Worm (Caenorhabditis elegans) whole organism, dauer: ENCODE measurements around the gene nspb-4.
"Not testable (repeated sequence)": the region's sequence is repeated elsewhere in the genome, so short reads cannot be mapped to it uniquely, and the experiment has no call there.

ENCODE experiments used
- unc-62 ChIP-seq: sonication (generic microtip); optimal IDR thresholded peaks from 2 replicates; lab custom pipeline; 2017; ENCODE audit warnings: missing biosample characterization, missing genetic modification reagents, missing genetic modification characterization

The nspb-4 gene

DNA sequence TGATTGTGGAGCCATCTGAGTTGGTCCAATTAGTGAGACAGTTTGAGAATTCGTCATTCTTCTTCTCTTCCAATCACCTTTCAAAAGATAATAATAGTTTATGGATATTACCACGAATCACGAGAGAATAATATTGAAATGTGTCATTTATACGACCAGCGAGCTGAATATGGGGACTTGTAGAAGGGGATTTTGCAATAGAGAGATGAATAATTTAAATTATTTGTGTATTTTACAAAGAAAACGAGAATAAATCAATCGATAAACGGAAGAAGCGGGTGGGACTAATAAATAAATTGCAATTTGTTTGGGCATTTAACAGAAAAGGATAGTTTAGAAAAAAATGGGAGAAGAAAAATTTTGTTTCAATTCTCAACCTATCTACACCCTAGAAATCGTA lies 15.4 kb upstream of the nspb-4 start, which contains the start of gene odr-8:
odr-8 (minus strand) TSS at position 101 of the 400 bp plus-strand sequence.
- no peak for TF ChIP-seq unc-62 (GFP tag; lab: Kevin White, UChicago)

DNA sequence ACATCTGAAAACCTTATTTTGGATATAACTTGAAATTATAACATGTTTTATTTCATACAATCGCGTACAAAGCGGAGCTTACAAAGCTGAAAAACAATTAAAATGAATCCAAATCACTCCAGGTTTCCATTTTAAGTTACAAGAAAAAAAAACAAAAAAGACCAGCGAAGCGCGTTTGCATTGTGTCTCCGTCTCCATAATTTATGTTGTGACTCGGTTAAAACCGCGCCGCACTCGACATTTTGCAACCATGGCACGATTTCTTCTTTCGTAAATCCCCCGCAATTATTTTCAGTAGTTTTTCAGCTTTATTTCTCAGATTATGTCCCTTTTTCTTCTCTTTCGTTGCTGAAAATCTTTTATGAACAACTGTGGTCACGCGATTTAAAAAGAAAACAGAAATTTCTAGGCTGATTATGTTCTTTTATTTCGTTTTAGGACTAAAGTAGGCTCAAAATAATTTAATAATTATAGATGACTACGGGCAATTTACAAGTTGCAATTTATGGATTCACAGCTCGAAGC lies 12.6 kb upstream of the nspb-4 start, which contains the start of the genes F38A5.2 and dnj-11:
F38A5.2 (minus strand) TSS at position 4 of the 525 bp plus-strand sequence.
dnj-11 (plus strand) TSS at position 475 of the 525 bp plus-strand sequence.
- TF ChIP-seq unc-62 (GFP tag; lab: Kevin White, UChicago): no peak

DNA sequence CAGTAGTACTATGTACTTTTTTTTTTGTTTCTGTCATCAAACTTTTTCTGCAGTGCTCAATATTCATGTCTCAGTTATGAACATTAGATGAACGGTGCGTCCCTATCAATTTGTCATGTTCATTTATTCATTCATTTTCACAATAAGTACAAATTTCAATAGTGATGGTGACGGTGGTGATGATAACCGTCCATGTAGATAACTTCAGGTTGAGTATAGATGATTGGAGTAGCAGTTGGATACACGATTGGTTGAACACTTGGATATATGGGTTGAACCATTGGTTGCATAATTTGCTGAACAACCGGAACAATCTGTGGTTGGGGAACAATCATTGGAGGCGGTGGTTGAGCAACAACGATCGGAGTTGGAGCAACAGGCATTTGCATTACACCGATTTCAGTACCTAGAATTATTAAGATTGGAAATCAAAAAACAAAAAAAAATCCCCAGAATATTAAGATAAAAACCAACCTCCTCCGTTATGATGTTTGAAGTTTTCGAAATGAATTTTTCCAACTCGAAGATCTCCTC lies 9.9 kb upstream of the nspb-4 start:
- TF ChIP-seq unc-62 (GFP tag; lab: Kevin White, UChicago): no peak

DNA sequence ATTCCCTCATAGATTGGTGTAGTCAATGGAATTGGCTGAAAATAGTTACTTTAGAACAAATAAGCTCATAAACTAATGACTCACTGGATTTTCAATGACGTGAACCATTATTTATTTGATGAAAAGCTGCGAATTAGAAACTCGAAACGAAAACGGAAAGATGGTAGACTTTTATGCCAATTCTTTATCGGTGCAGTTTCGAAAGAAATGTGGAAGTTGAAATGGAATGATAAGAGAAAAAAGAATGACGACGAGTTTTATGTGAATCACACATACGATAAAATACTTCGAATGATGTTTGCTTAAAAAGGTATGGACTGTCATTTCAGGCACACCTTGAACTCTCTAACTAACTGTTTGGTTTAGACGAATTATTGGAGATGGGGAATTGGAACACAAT lies 8.0 kb upstream of the nspb-4 start, which contains the start of the genes lec-11 and irld-7:
lec-11 (minus strand) TSS at position 126 of the 400 bp plus-strand sequence.
irld-7 (plus strand) TSS at position 332 of the 400 bp plus-strand sequence.
- no peak for TF ChIP-seq unc-62 (GFP tag; lab: Kevin White, UChicago)

DNA sequence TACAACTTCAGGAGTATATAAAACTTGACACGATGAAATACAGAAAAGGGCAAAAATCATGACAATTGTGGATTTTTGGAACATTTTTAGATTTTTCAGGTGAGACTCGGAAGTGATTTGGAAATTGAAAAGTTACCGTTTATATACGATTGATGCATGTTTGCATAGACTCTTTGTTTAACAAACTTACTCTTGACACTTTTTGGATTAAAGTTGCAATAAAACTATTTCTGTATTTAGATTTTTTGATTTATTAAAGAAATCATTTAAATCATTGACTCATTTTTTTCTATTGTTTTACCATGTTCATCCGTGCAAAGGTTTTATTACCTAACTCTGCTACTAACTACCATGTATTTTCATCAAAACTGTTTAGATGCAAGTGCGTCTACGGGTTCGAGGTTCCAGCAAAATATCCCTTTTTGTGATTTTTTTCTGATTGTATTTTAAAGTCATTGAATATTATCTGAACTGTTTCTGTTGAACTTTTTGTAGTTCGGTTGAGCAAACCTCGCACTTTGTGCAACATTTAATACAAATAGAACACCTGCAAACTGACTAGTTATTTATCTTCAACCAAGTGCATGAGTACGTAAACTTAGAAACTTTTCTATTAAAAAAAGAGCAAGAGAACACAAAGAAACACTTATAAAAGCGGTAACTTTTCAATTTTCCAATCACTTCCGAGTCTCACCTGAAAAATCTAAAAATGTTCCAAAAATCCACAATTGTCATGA lies 6.8 kb upstream of the nspb-4 start, which contains the start of the genes nspb-1 and nspb-2:
nspb-1 (minus strand) TSS at position 101 of the 737 bp plus-strand sequence.
nspb-2 (plus strand) TSS at position 687 of the 737 bp plus-strand sequence.
- TF ChIP-seq unc-62 (GFP tag; lab: Kevin White, UChicago): not testable (repeated sequence)

DNA sequence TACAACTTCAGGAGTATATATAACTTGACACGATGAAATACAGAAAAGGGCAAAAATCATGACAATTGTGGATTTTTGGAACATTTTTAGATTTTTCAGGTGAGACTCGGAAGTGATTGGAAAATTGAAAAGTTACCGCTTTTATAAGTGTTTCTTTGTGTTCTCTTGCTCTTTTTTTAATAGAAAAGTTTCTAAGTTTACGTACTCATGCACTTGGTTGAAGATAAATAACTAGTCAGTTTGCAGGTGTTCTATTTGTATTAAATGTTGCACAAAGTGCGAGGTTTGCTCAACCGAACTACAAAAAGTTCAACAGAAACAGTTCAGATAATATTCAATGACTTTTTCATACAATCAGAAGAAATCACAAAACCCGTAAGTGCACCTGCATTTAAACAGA lies 3.1 kb upstream of the nspb-4 start, which contains the start of gene nspb-3:
nspb-3 (minus strand) TSS at position 101 of the 400 bp plus-strand sequence.
- TF ChIP-seq unc-62 (GFP tag; lab: Kevin White, UChicago): not testable (repeated sequence)

DNA sequence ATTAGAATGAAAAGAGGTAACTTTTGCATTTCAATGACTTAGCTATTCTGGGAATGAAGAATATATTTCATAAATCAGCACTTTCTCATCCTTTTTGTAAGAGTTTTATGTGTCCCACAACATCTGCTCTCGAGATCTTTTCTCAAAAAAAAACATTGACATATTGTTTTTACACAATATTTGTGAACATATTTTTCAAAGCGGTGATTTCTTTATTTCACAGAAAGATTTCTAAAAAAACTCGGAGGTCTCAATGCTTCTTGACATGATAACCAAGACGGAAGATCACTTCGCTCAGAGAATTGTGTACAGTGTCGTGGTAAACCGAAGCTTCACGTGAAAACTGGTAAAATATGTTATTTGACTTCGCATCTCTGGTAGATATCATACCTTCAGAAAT lies 2.1 kb upstream of the nspb-4 start, which contains the start of gene F38A5.22:
F38A5.22 (minus strand) TSS at position 29 of the 400 bp plus-strand sequence.
- TF ChIP-seq unc-62 (GFP tag; lab: Kevin White, UChicago): no peak

DNA sequence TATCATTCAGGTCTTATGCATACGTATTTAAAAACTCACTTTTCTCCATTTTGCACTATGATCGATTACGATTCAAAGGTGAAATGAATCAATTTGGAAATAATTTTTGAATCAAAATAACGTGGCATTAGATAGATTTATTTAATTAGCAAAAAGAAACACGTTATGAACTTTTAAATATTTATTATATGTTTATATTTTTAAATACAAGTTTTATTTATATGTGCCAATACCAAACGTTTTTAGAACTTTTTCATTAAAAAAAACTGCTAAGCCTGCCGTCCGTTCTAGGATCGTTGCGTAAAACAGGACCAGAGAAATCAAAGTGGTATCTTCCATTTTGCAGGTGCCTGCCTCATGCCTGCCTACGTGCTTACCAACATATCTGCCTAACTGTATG lies 720 bp upstream of the nspb-4 start, which contains the start of gene F38A5.6:
F38A5.6 (minus strand) TSS at position 101 of the 400 bp plus-strand sequence.
- no peak for TF ChIP-seq unc-62 (GFP tag; lab: Kevin White, UChicago)

DNA sequence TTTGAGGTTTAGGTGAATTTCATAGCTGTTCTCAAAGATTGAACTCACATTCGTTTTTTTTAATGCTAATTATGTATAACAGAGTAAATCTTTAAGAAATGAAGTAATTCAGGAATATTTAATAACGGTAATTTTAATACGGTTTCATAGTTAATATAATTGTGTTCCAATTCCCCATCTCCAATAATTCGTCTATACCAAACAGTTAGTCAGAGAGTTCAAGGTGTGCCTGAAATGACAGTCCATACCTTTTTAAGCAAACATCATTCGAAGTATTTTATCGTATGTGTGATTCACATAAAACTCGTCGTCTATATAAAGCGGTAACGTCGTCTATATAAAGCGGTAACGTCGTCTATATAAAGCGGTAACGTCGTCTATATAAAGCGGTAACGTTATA lies 722 bp downstream of the nspb-4 start, which contains the start of gene nspb-5:
nspb-5 (plus strand) TSS at position 301 of the 400 bp plus-strand sequence.
- not testable (repeated sequence) for TF ChIP-seq unc-62 (GFP tag; lab: Kevin White, UChicago)

DNA sequence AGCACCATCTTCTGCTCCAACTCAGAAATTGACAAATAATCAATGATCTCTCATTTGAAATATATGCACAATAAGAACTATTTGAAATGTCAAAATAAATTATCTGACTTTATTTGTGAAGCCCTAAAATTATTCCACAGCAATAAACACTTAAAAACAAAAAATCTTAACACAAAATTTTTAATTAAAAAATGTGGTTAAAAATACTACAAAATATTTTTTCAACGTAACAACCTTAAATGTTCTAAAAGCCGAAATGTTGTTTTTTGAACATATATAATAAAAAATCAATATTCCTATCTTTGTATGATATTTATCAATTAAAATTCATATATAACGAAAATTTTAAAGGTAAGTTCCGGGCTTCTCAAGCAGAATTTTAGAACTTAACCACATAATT lies 1.4 kb downstream of the nspb-4 start, which contains the start of gene F38A5.8:
F38A5.8 (plus strand) TSS at position 301 of the 400 bp plus-strand sequence.
- no peak for TF ChIP-seq unc-62 (GFP tag; lab: Kevin White, UChicago)

DNA sequence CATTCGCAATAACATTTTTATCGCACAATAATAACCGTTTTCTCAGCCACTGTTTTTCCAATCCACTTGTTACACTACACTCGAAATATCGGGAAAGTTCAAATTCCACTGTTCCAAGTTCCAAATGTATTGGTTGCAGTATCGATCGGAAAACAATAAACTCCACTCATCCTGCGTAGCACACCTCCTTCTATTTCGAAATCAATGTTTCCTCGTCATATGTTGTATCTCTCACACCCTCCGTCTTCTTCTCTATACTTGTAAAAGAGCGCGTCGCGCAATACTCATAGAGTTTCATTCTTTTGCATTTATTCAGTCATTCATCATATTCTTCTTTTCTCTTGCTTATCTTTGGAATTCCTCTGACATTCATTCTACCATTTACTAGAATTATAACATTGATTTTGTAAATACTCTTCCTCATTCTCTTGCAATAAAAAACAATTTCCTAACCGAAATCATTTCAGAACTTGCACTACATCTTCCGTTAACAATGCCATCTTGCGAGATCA lies 3.3 kb downstream of the nspb-4 start, which contains the start of gene sup-36:
sup-36 (plus strand) TSS at position 462 of the 512 bp plus-strand sequence.
- no peak for TF ChIP-seq unc-62 (GFP tag; lab: Kevin White, UChicago)

DNA sequence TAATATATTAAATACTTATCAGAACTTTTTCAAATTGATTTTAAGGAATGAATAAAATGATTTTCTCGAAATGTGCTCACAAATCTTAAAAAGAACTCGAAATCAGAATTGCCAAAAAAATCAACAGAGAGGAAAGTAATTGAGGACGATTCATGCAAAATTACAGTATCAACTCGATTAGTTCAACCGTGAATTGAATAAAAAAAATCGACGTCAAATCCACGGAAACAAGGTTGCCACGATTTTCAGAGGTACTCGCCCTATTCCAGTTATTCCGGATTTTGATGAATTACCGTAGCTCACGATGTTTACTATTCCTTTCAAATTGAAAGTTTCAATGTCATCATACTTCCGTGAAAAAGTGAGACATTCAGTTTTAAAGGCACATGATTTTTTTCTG lies 4.4 kb downstream of the nspb-4 start, which contains the start of gene F15B10.3:
F15B10.3 (plus strand) TSS at position 301 of the 400 bp plus-strand sequence.
- no peak for TF ChIP-seq unc-62 (GFP tag; lab: Kevin White, UChicago)

DNA sequence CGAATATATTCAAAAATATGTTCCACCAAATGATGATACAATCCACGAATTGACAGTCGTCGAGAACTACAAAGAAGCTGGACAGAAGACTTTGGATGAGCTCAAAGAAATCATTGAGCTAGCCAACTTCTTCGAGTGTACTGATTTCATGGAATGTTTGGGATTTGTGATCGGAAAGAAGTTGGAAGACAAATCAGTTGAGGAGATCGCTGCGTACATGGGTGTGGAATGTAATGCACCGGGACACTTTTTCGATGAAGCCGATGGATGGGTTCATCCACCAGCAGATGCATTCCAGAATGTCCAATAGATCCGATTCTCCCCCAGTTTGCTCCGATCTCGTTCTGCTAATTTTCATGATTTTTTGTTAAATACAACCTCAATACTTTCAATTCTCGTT lies 5.5 kb downstream of the nspb-4 start:
- TF ChIP-seq unc-62 (GFP tag; lab: Kevin White, UChicago): no peak

DNA sequence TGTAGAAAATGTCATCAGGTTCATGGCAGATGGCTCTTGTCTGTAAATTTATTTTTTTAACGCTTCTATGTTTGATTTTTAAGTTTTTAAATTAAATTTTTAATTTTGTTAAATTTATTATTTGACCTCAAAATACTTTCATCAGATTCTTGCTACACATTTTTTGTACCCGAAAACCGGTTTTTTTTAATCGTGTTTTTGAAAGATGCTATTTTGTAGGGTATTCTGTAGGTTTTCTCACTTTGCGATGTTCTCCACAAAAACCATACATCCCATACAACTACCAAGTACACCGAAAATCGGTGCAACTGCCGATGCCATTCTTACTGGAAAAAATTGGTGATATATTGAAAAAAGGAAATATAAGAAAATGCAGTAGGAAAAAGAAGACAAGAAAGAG lies 7.8 kb downstream of the nspb-4 start, which contains the start of gene nstp-2:
nstp-2 (minus strand) TSS at position 326 of the 400 bp plus-strand sequence.
- no peak for TF ChIP-seq unc-62 (GFP tag; lab: Kevin White, UChicago)

DNA sequence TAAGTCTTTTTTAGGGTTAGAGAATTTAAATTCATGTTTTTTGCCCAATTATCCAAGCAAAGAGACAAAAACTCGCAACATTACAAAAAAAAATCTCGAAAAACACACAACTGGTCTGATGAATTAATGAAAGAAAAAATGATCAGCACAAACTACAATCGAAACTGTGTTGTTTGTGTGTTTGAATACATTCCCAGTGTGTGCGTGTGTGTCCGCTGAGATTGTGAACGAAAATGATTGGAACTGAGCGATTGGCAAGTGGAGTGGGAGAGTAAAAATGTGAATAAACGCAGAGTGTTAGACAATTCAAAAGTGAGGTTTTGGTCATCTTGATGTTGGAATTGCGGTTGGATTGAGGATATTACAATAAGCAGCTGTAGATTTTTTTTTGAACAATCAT lies 8.6 kb downstream of the nspb-4 start:
- TF ChIP-seq unc-62 (GFP tag; lab: Kevin White, UChicago): no peak
